Worm (Caenorhabditis elegans): ENCODE measurements around the gene T09F3.4.

The T09F3.4 gene

DNA sequence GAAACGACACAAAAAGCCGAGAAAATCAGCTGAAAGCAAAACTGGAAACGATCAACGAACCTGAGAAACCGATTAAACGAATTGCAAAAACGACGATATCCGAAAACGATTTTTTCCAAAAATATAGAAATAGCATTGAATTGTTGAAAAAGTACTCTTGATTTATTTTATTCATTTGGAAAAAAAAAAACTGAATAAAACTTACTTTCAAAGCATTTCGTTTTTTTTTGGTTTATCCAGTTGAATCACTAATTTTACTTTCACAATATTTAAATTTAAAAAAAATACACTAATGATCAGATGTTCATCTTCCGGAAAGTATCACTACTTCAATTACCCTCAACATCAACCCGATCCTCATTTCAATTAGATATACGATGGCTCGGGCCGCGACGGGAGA is 1.1 kb downstream of the T09F3.4 start, which contains the start of gene T09F3.5:
T09F3.5 (plus strand) TSS at position 301 of the 400 bp plus-strand sequence.
- TF ChIP-seq ceh-36 (tag; optimal IDR thresholded peaks at IDR 0.05) (no peak), F13C5.2 (tag; optimal IDR thresholded peaks at IDR 0.05) (no peak), hmbx-1 (tag; optimal IDR thresholded peaks at IDR 0.05) (no peak), tbx-11 (GFP tag; IDR thresholded peaks at IDR 0.05) (no peak), ama-1 (optimal IDR thresholded peaks at IDR 0.05) (no peak), sea-1 (GFP tag; conservative IDR thresholded peaks at IDR 0.05) (no peak), tra-4 (tag; optimal IDR thresholded peaks at IDR 0.05) (no peak), scrt-1 (GFP tag; IDR thresholded peaks at IDR 0.05) (no peak), aly-1 (tag; optimal IDR thresholded peaks at IDR 0.05) (no peak), B0310.2 (tag; optimal IDR thresholded peaks at IDR 0.05) (no peak), pes-1 (GFP tag; IDR thresholded peaks at IDR 0.05) (no peak), tbx-37 (GFP tag; conservative IDR thresholded peaks at IDR 0.05) (no peak), hnd-1 (tag; optimal IDR thresholded peaks at IDR 0.05) (no peak), ets-7 (tag; optimal IDR thresholded peaks at IDR 0.05) (no peak), hmg-4 (GFP tag; optimal IDR thresholded peaks at IDR 0.05) (no peak), flt-1 (GFP tag; IDR thresholded peaks at IDR 0.05) (no peak)

DNA sequence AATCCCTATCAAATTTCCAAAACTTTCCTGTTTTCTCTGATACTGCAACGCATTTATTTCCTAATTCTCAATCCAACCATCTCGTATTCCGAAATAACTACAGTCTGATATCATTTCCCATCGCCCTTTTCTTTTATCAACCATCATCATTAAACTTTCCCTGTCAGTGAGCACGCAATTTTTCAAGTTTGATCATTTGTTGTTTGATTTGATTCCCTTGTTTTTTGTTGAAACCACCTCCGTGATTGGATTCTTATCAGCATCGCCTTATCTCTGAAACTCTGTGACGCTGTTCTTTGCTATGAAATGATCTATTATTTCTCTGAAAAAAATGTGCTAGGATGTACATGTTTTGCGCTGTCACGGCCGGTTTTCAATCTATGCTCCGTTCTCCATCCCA is 7.5 kb downstream of the T09F3.4 start:
- TF ChIP-seq hmg-4 (GFP tag; optimal IDR thresholded peaks at IDR 0.05) = no peak
- TF ChIP-seq flt-1 (GFP tag; IDR thresholded peaks at IDR 0.05) = no peak
- no peak for TF ChIP-seq scrt-1 (GFP tag; IDR thresholded peaks at IDR 0.05)

DNA sequence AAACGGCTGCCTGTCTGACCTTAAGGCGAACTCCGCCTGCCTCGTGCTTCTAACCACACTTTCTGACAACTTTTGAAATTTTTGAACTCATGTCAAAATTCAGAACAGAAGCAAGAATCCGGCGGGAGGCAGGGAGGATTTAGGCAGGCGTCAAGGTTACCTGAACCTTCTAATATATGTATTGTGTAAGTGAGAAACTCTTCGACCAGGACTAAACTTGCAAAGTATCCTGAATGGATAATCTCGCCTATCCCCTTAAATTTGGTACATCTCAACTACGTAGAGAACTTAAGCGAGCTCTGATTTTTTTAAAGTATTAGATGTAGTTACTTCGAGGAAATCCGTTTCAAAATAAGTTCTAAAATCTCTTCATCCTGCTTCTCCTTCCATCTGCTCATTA is 15.5 kb downstream of the T09F3.4 start, which contains the start of gene E04D5.5:
E04D5.5 (plus strand) TSS at position 301 of the 400 bp plus-strand sequence.
- TF ChIP-seq ets-7 (tag; optimal IDR thresholded peaks at IDR 0.05) = no peak
- TF ChIP-seq B0310.2 (tag; optimal IDR thresholded peaks at IDR 0.05) = no peak
- TF ChIP-seq sea-1 (GFP tag; conservative IDR thresholded peaks at IDR 0.05) = no peak
- TF ChIP-seq aly-1 (tag; optimal IDR thresholded peaks at IDR 0.05) = no peak
- TF ChIP-seq tbx-37 (GFP tag; conservative IDR thresholded peaks at IDR 0.05) = no peak
- no peak for TF ChIP-seq ceh-36 (tag; optimal IDR thresholded peaks at IDR 0.05)
- no peak for TF ChIP-seq F13C5.2 (tag; optimal IDR thresholded peaks at IDR 0.05)

DNA sequence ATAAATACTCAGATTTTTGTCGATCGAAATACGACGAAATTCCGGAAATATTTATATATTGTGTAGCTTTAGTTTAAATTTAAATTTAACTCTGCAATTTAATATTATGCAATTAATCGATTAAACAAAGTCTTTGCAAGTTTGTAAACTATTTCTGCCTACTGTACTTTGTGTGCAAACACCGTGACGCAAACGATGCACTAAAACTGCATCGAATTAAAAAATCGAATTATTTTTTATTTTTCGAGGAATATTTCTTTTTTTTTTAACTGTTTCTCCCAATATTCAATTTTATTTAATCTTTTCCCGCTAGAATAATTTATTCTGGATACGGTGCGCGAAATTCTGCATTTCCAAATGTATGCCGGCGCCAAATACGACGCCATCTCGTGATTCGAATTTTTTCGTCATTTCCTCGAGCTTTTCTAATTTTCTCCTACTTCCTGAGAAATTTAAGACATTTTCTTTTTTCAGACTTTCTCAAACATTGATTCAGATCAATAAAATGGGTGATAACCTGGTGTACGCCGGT is 20.9 kb downstream of the T09F3.4 start, which contains the start of gene eif-2A:
eif-2A (plus strand) TSS at position 469 of the 532 bp plus-strand sequence.
- no peak for TF ChIP-seq tra-4 (tag; optimal IDR thresholded peaks at IDR 0.05)
- TF ChIP-seq aly-1 (tag; optimal IDR thresholded peaks at IDR 0.05) = no peak
- no peak for TF ChIP-seq F13C5.2 (tag; optimal IDR thresholded peaks at IDR 0.05)
- TF ChIP-seq ceh-36 (tag; optimal IDR thresholded peaks at IDR 0.05) = no peak
- TF ChIP-seq hmbx-1 (tag; optimal IDR thresholded peaks at IDR 0.05) = no peak

DNA sequence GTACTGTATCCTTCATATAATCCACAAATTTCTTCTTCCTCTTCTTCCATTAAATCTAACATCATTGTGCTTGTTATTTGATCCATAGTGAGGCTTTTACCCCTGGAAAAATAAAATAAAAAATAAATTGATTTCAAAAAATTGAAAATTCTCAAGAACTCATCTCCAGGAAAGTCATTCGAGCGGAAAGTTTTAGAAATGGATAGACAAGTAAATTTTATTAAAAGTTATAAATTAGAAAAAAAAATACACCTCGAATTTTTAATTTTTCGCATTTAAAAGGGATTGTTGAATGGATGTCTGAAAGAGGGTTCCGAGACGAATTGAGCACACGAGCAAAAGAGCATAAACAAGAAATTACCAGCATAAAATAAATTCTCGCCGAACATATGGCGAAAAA is 26.4 kb downstream of the T09F3.4 start, which contains the start of gene frpr-21:
frpr-21 (minus strand) TSS at position 101 of the 400 bp plus-strand sequence.
- TF ChIP-seq tbx-11 (GFP tag; IDR thresholded peaks at IDR 0.05) (no peak), ceh-36 (tag; optimal IDR thresholded peaks at IDR 0.05) (no peak), scrt-1 (GFP tag; IDR thresholded peaks at IDR 0.05) (no peak), sea-1 (GFP tag; conservative IDR thresholded peaks at IDR 0.05) (no peak), ceh-13 (GFP tag; optimal IDR thresholded peaks at IDR 0.05) (no peak), pes-1 (GFP tag; IDR thresholded peaks at IDR 0.05) (no peak), hmbx-1 (tag; optimal IDR thresholded peaks at IDR 0.05) (no peak), aly-1 (tag; optimal IDR thresholded peaks at IDR 0.05) (no peak), hnd-1 (tag; optimal IDR thresholded peaks at IDR 0.05) (no peak), ama-1 (optimal IDR thresholded peaks at IDR 0.05) (no peak), hmg-4 (GFP tag; optimal IDR thresholded peaks at IDR 0.05) (no peak), F13C5.2 (tag; optimal IDR thresholded peaks at IDR 0.05) (no peak), B0310.2 (tag; optimal IDR thresholded peaks at IDR 0.05) (no peak), ets-7 (tag; optimal IDR thresholded peaks at IDR 0.05) (no peak), tra-4 (tag; optimal IDR thresholded peaks at IDR 0.05) (no peak)

DNA sequence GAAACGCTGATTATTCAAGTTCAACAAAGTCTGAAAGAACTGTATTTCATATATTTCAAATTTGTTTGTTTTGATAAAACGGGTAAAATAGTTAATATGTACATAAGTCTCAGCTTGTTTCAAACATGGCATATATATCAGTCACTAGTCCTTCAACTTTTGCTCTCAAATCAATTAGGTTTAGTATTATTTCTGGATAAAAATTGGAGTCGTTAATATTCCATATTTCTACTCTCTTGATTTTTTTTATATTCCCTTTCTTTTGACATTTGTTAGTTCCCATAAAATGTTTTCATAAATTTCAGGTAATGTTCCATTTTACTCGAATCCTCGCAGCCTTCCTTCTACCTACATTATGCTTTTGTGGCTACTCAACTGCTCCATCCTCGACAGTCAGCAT is 40.3 kb downstream of the T09F3.4 start, which contains the start of gene cut-4:
cut-4 (plus strand) TSS at position 301 of the 400 bp plus-strand sequence.
- TF ChIP-seq B0310.2 (tag; optimal IDR thresholded peaks at IDR 0.05) (no peak), tra-4 (tag; optimal IDR thresholded peaks at IDR 0.05) (no peak), hmg-4 (GFP tag; optimal IDR thresholded peaks at IDR 0.05) (no peak), aly-1 (tag; optimal IDR thresholded peaks at IDR 0.05) (no peak)

DNA sequence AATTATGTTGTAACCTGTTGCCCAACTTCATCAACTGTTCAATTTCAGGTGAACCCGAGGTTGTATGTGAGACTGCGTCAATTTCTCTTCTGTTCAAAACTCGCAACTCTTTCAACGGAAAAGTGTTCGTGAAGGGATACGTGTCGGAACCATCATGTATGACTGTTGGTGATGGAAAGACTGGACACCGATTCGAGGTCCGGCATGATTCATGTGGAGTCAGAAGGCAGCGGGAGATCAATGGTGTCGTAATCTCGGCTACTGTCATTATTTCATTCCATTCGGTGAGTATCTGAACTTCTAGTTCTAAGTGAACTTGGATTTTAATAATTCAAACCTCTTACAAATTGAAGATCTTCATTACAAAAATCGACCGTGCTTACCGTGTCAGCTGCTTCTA is 42.3 kb downstream of the T09F3.4 start:
- no peak for TF ChIP-seq B0310.2 (tag; optimal IDR thresholded peaks at IDR 0.05)
- no peak for TF ChIP-seq hmbx-1 (tag; optimal IDR thresholded peaks at IDR 0.05)
- TF ChIP-seq hmg-4 (GFP tag; optimal IDR thresholded peaks at IDR 0.05) = no peak
- TF ChIP-seq ets-7 (tag; optimal IDR thresholded peaks at IDR 0.05) = no peak
- no peak for TF ChIP-seq sea-1 (GFP tag; conservative IDR thresholded peaks at IDR 0.05)
- TF ChIP-seq F13C5.2 (tag; optimal IDR thresholded peaks at IDR 0.05) = no peak
- TF ChIP-seq aly-1 (tag; optimal IDR thresholded peaks at IDR 0.05) = no peak
- TF ChIP-seq tra-4 (tag; optimal IDR thresholded peaks at IDR 0.05) = no peak
- TF ChIP-seq ceh-36 (tag; optimal IDR thresholded peaks at IDR 0.05) = no peak
- TF ChIP-seq ama-1 (optimal IDR thresholded peaks at IDR 0.05) = no peak
- no peak for TF ChIP-seq pes-1 (GFP tag; IDR thresholded peaks at IDR 0.05)
- TF ChIP-seq ceh-13 (GFP tag; optimal IDR thresholded peaks at IDR 0.05) = no peak
- no peak for TF ChIP-seq flt-1 (GFP tag; IDR thresholded peaks at IDR 0.05)
- TF ChIP-seq tbx-11 (GFP tag; IDR thresholded peaks at IDR 0.05) = no peak
- no peak for TF ChIP-seq tbx-37 (GFP tag; conservative IDR thresholded peaks at IDR 0.05)
- TF ChIP-seq hnd-1 (tag; optimal IDR thresholded peaks at IDR 0.05) = no peak
- no peak for TF ChIP-seq scrt-1 (GFP tag; IDR thresholded peaks at IDR 0.05)

DNA sequence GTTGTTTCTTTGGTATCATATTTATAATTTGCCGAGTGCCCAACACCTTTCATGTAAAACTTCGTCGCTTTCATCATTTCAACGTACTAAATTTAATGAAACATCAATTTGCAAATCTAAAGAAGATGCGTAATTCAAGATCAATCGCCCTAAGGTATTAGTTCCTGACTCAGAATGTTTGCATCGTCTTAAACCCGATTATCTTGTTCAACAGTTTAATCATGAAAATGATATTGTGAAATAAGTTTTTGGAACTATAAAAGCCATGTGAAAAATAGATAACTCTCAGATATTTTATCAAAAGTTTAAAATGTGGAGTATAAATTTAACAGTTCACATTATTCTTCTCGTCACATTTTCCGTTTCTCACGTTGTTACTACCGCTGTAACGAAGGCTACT is 44.5 kb downstream of the T09F3.4 start, which contains the start of gene E04D5.4:
E04D5.4 (plus strand) TSS at position 301 of the 400 bp plus-strand sequence.
- no peak for TF ChIP-seq aly-1 (tag; optimal IDR thresholded peaks at IDR 0.05)

Measured in whole organism, early embryonic.